Fruit fly (Drosophila melanogaster) whole organism, wandering third instar larva: ENCODE measurements around the gene DNAlig3.

Experiments
- Abd-B ChIP-seq: fragments of >200 bp; optimal IDR thresholded peaks from 2 replicates; lab custom pipeline; 2017; ENCODE audit warnings: missing biosample characterization, missing genetic modification characterization
- CG32264 ChIP-seq: fragments of 200-800 bp; sonication (Bioruptor generic); optimal IDR thresholded peaks from 2 replicates; lab custom pipeline; 2016; ENCODE audit warnings: missing biosample characterization, missing genetic modification characterization
- CG9705 ChIP-seq: fragments of 200-800 bp; sonication (Bioruptor generic); optimal IDR thresholded peaks from 2 replicates; lab custom pipeline; 2018; ENCODE audit warnings: missing biosample characterization, mild to moderate bottlenecking, missing genetic modification characterization
- CrebA ChIP-seq: fragments of 200-800 bp; sonication (Bioruptor generic); optimal IDR thresholded peaks from 2 replicates; lab custom pipeline; 2016; ENCODE audit warnings: missing biosample characterization, mild to moderate bottlenecking, missing genetic modification characterization, borderline replicate concordance
- Dfd ChIP-seq: fragments of >200 bp; optimal IDR thresholded peaks from 2 replicates; lab custom pipeline; 2017; ENCODE audit warnings: missing biosample characterization, missing genetic modification characterization
- Dif ChIP-seq: fragments of 200-275, 200-300 bp; sonication (Bioruptor generic); optimal IDR thresholded peaks from 2 replicates; lab custom pipeline; 2018; ENCODE audit warnings: missing biosample characterization, missing genetic modification characterization; ENCODE audit not compliant: partially characterized antibody
- GATAd ChIP-seq: sonication (Bioruptor generic); optimal IDR thresholded peaks from 2 replicates; lab custom pipeline; 2016; ENCODE audit warnings: missing biosample characterization, missing genetic modification characterization
- HLH106 ChIP-seq: fragments of 200-800 bp; optimal IDR thresholded peaks from 3 replicates; lab custom pipeline; 2019; ENCODE audit warnings: missing biosample characterization, mild to moderate bottlenecking, missing genetic modification characterization, moderate library complexity
- Hnf4 ChIP-seq: fragments of 200-800 bp; sonication (Bioruptor generic); optimal IDR thresholded peaks from 2 replicates; lab custom pipeline; 2016; ENCODE audit warnings: missing biosample characterization, mild to moderate bottlenecking, missing genetic modification characterization
- Hr78 ChIP-seq: fragments of >200 bp; optimal IDR thresholded peaks from 2 replicates; lab custom pipeline; 2017; ENCODE audit warnings: missing biosample characterization, missing genetic modification characterization
- Hr83 ChIP-seq: fragments of 200-300 bp; sonication (Bioruptor generic); optimal IDR thresholded peaks from 2 replicates; lab custom pipeline; 2016; ENCODE audit warnings: missing biosample characterization, mild to moderate bottlenecking, missing genetic modification characterization, moderate library complexity; ENCODE audit not compliant: poor library complexity, severe bottlenecking
- Jra ChIP-seq: sonication (Bioruptor generic); optimal IDR thresholded peaks from 2 replicates; lab custom pipeline; 2016; ENCODE audit warnings: missing biosample characterization, missing genetic modification characterization
- Mio ChIP-seq: sonication (Bioruptor generic); optimal IDR thresholded peaks from 2 replicates; lab custom pipeline; 2016; ENCODE audit warnings: missing biosample characterization, missing genetic modification characterization
- Myc ChIP-seq: fragments of >200 bp; optimal IDR thresholded peaks from 2 replicates; lab custom pipeline; 2017
- N ChIP-seq: fragments of >200 bp; optimal IDR thresholded peaks from 2 replicates; lab custom pipeline; 2018; ENCODE audit warnings: missing biosample characterization, missing external identifiers, missing genetic modification characterization
- OdsH ChIP-seq: fragments of 200-800 bp; sonication (Bioruptor generic); optimal IDR thresholded peaks from 2 replicates; lab custom pipeline; 2016; ENCODE audit warnings: missing biosample characterization, mild to moderate bottlenecking, missing genetic modification characterization
- Rel ChIP-seq, 2 experiments: fragments of 200-800 bp; sonication (Bioruptor generic) in 1 of 2; optimal IDR thresholded peaks; 2 replicates in 1 of 2; 3 replicates in 1 of 2; lab custom pipeline; 2016 to 2019; ENCODE audit warnings: mild to moderate bottlenecking in 2 of 2, missing biosample characterization in 2 of 2, missing genetic modification characterization in 2 of 2, moderate library complexity in 1 of 2
- Sp1 ChIP-seq: fragments of 200-800 bp; sonication (Bioruptor generic); optimal IDR thresholded peaks from 3 replicates; lab custom pipeline; 2019; ENCODE audit warnings: missing biosample characterization, mild to moderate bottlenecking, missing genetic modification characterization, moderate library complexity
- Vsx2 ChIP-seq: fragments of 200-300, 225-300 bp; sonication (Bioruptor generic); optimal IDR thresholded peaks from 2 replicates; lab custom pipeline; 2018; ENCODE audit warnings: missing biosample characterization, missing genetic modification characterization; ENCODE audit not compliant: partially characterized antibody
- br ChIP-seq: fragments of 200-800 bp; sonication (Bioruptor generic); optimal IDR thresholded peaks from 2 replicates; lab custom pipeline; 2016; ENCODE audit warnings: missing biosample characterization, missing genetic modification characterization
- brk ChIP-seq: fragments of 200-800 bp; sonication (Bioruptor generic); optimal IDR thresholded peaks from 2 replicates; lab custom pipeline; 2016; ENCODE audit warnings: missing biosample characterization, mild to moderate bottlenecking, missing genetic modification characterization
- dl ChIP-seq, 2 experiments: fragments of 175-275, 200-275 bp in 1 of 2; fragments of 200-275 bp in 1 of 2; sonication (Bioruptor generic); optimal IDR thresholded peaks; lab custom pipeline; 2018; ENCODE audit warnings: mild to moderate bottlenecking in 2 of 2, missing biosample characterization in 2 of 2, missing genetic modification characterization in 2 of 2, moderate library complexity in 2 of 2; ENCODE audit not compliant: partially characterized antibody in 2 of 2, insufficient read depth in 1 of 2
- dmrt93B ChIP-seq: fragments of 200-800 bp; sonication (Bioruptor generic); optimal IDR thresholded peaks from 2 replicates; lab custom pipeline; 2018; ENCODE audit warnings: missing biosample characterization, mild to moderate bottlenecking, missing genetic modification characterization
- dsf ChIP-seq: sonication (Bioruptor generic); optimal IDR thresholded peaks from 2 replicates; lab custom pipeline; 2016; ENCODE audit warnings: missing biosample characterization, missing genetic modification characterization, borderline replicate concordance
- ey ChIP-seq: fragments of 200-800 bp; sonication (Bioruptor generic); optimal IDR thresholded peaks from 2 replicates; lab custom pipeline; 2016; ENCODE audit warnings: missing biosample characterization, missing genetic modification characterization
- foxo ChIP-seq, 2 experiments: fragments of 200-800 bp; sonication (Bioruptor generic); optimal IDR thresholded peaks; 2 replicates in 1 of 2; 3 replicates in 1 of 2; lab custom pipeline; 2016 to 2017; ENCODE audit warnings: missing biosample characterization in 2 of 2, missing genetic modification characterization in 2 of 2
- fru ChIP-seq: fragments of 200-800 bp; sonication (Bioruptor generic); optimal IDR thresholded peaks from 3 replicates; lab custom pipeline; 2016; ENCODE audit warnings: missing biosample characterization, mild to moderate bottlenecking, missing genetic modification characterization
- h ChIP-seq: fragments of 200-800 bp; sonication (Bioruptor generic); optimal IDR thresholded peaks from 3 replicates; lab custom pipeline; 2016; ENCODE audit warnings: missing biosample characterization, mild to moderate bottlenecking, missing genetic modification characterization
- jim ChIP-seq: fragments of 175-275, 200-325 bp; sonication (Bioruptor generic); optimal IDR thresholded peaks from 2 replicates; lab custom pipeline; 2016; ENCODE audit warnings: missing biosample characterization, mild to moderate bottlenecking, missing genetic modification characterization
- lola ChIP-seq: fragments of >200 bp; optimal IDR thresholded peaks from 2 replicates; lab custom pipeline; 2017; ENCODE audit warnings: missing biosample characterization, missing genetic modification characterization
- pan ChIP-seq: fragments of >200 bp; optimal IDR thresholded peaks from 2 replicates; lab custom pipeline; 2017
- psq ChIP-seq: fragments of 200-800 bp; sonication (Bioruptor generic); optimal IDR thresholded peaks from 3 replicates; lab custom pipeline; 2017; ENCODE audit warnings: missing biosample characterization, mild to moderate bottlenecking, missing genetic modification characterization, moderate library complexity
- rgr ChIP-seq: fragments of 200-800 bp; sonication (Bioruptor generic); optimal IDR thresholded peaks from 3 replicates; lab custom pipeline; 2016; ENCODE audit warnings: missing biosample characterization, mild to moderate bottlenecking, missing genetic modification characterization
- sage ChIP-seq: fragments of 200-800 bp; sonication (Bioruptor generic); optimal IDR thresholded peaks from 2 replicates; lab custom pipeline; 2016; ENCODE audit warnings: missing biosample characterization, mild to moderate bottlenecking, missing genetic modification characterization
- sv ChIP-seq: fragments of 200-800 bp; sonication (Bioruptor generic); optimal IDR thresholded peaks from 3 replicates; lab custom pipeline; 2016; ENCODE audit warnings: missing biosample characterization, missing genetic modification characterization
- tai ChIP-seq: sonication (Bioruptor generic); optimal IDR thresholded peaks from 2 replicates; lab custom pipeline; 2016; ENCODE audit warnings: missing biosample characterization, missing genetic modification characterization
- usp ChIP-seq: fragments of >200 bp; optimal IDR thresholded peaks from 2 replicates; lab custom pipeline; 2017; ENCODE audit warnings: missing biosample characterization, missing genetic modification characterization
- woc ChIP-seq: sonication (Bioruptor generic); optimal IDR thresholded peaks from 2 replicates; lab custom pipeline; 2016; ENCODE audit warnings: missing biosample characterization, mild to moderate bottlenecking, missing genetic modification characterization

Gene DNAlig3

dm6 chr3R:12442601-12443533, 41.2 kb upstream of the DNAlig3 start (continued):
- TF ChIP-seq dl (GFP tag; optimal IDR thresholded peaks at IDR 0.05; lab: Kevin White, UChicago; ENCODE audit: insufficient read depth in 1 of 2, partially characterized antibody in 2 of 2), result no peak
- peak; percentile 51 for TF ChIP-seq tai
- TF ChIP-seq Dfd (GFP tag; lab: Kevin White, UChicago), result no peak
- TF ChIP-seq ey (GFP tag; lab: Kevin White, UChicago), result peak; percentile 68
- TF ChIP-seq Vsx2 (GFP tag; lab: Kevin White, UChicago), result no peak
- TF ChIP-seq Mio, result no peak
- peak; percentile 72 for TF ChIP-seq psq (GFP tag; lab: Kevin White, UChicago)
- peak; percentile 56 for TF ChIP-seq Hr83 (GFP tag; lab: Kevin White, UChicago)
- peak; percentile 38 for TF ChIP-seq Hnf4 (GFP tag; lab: Kevin White, UChicago)
- TF ChIP-seq OdsH (GFP tag; lab: Kevin White, UChicago), result peak; percentile 83
- peak; percentile 84 for TF ChIP-seq Sp1 (GFP tag; lab: Kevin White, UChicago)
- no peak for TF ChIP-seq Myc

dm6 chr3R:12441008-12441606, 39.5 kb upstream of the DNAlig3 start:
- TF ChIP-seq dmrt93B (no peak), lola (GFP tag; lab: Kevin White, UChicago) (no peak), sage (GFP tag; lab: Kevin White, UChicago) (no peak), pan (lab: Kevin White, UChicago) (no peak), Hr83 (GFP tag; lab: Kevin White, UChicago) (peak; percentile 55), h (GFP tag; lab: Kevin White, UChicago) (peak; percentile 63), jim (GFP tag; lab: Kevin White, UChicago) (no peak), Sp1 (GFP tag; lab: Kevin White, UChicago) (peak; percentile 31), Abd-B (no peak), sv (GFP tag; lab: Kevin White, UChicago) (no peak), Dfd (GFP tag; lab: Kevin White, UChicago) (no peak), usp (GFP tag; lab: Kevin White, UChicago) (no peak), Rel (GFP tag; optimal IDR thresholded peaks at IDR 0.05; lab: Kevin White, UChicago) (no peak), Rel (tag; optimal IDR thresholded peaks at IDR 0.05; lab: Kevin White, UChicago) (peak; percentile 95), OdsH (GFP tag; lab: Kevin White, UChicago) (no peak), HLH106 (tag; lab: Kevin White, UChicago) (no peak), woc (peak; percentile 19), fru (GFP tag; lab: Kevin White, UChicago) (peak; percentile 20), Vsx2 (GFP tag; lab: Kevin White, UChicago) (no peak), rgr (GFP tag; lab: Kevin White, UChicago) (peak; percentile 60), Myc (no peak), Hnf4 (GFP tag; lab: Kevin White, UChicago) (peak; percentile 1), dl (GFP tag; optimal IDR thresholded peaks at IDR 0.05; lab: Kevin White, UChicago; ENCODE audit: insufficient read depth in 1 of 2, partially characterized antibody in 2 of 2) (no peak), Mio (no peak), Dif (peak; percentile 11), Jra (GFP tag; lab: Kevin White, UChicago) (no peak), psq (GFP tag; lab: Kevin White, UChicago) (no peak), Hr78 (GFP tag; lab: Kevin White, UChicago) (no peak), CrebA (no peak), dsf (GFP tag; lab: Kevin White, UChicago) (no peak), foxo (GFP tag; optimal IDR thresholded peaks at IDR 0.05; lab: Kevin White, UChicago) (peak in 1 of 2 experiments; percentile 16), tai (no peak), N (GFP tag; lab: Kevin White, UChicago) (no peak), CG32264 (no peak), GATAd (no peak), br (GFP tag; lab: Kevin White, UChicago) (no peak), ey (GFP tag; lab: Kevin White, UChicago) (no peak), CG9705 (GFP tag; lab: Kevin White, UChicago) (no peak), brk (GFP tag; lab: Kevin White, UChicago) (no peak)
